Worm (Caenorhabditis elegans) whole organism, L3 larva: ENCODE results near the gene dhs-20.

Source experiments
- R02D3.7 ChIP-seq: fragments of 150-350 bp; optimal IDR thresholded peaks from 2 replicates; lab custom pipeline; 2014; ENCODE audit warnings: missing biosample characterization, missing genetic modification characterization
- ZK546.5 ChIP-seq: sonication (generic microtip); optimal IDR thresholded peaks from 2 replicates; lab custom pipeline; 2017; ENCODE audit warnings: missing biosample characterization, missing genetic modification characterization
- aly-2 ChIP-seq: fragments of 150-350 bp; optimal IDR thresholded peaks from 2 replicates; lab custom pipeline; 2014; ENCODE audit warnings: missing biosample characterization, missing genetic modification characterization
- ama-1 ChIP-seq: fragments of 150-350 bp; optimal IDR thresholded peaks from 2 replicates; lab custom pipeline; 2018
- daf-12 ChIP-seq: fragments of 150-350 bp; optimal IDR thresholded peaks from 2 replicates; lab custom pipeline; 2014; ENCODE audit warnings: missing biosample characterization, missing genetic modification reagents, missing genetic modification characterization
- egl-27 ChIP-seq: sonication (generic microtip); optimal IDR thresholded peaks from 4 replicates; lab custom pipeline; 2017; ENCODE audit warnings: missing biosample characterization, missing genetic modification reagents, missing genetic modification characterization
- egl-5 ChIP-seq: fragments of 150-350 bp; optimal IDR thresholded peaks from 2 replicates; lab custom pipeline; 2017; ENCODE audit warnings: missing biosample characterization, missing genetic modification reagents, missing genetic modification characterization, inconsistent platforms
- elt-1 ChIP-seq: fragments of 150-350 bp; optimal IDR thresholded peaks from 2 replicates; lab custom pipeline; 2014; ENCODE audit warnings: missing biosample characterization, missing genetic modification characterization
- elt-2 ChIP-seq: sonication (generic microtip); optimal IDR thresholded peaks from 2 replicates; lab custom pipeline; 2016; ENCODE audit warnings: missing genetic modification reagents, mild to moderate bottlenecking, missing genetic modification characterization, missing compliant biosample characterization
- elt-3 ChIP-seq, 3 experiments: fragments of 150-350 bp in 1 of 3; sonication (generic microtip) in 2 of 3; optimal IDR thresholded peaks; 2 replicates in 2 of 3; 4 replicates in 1 of 3; lab custom pipeline; 2014 to 2017; ENCODE audit warnings: missing biosample characterization in 3 of 3, missing genetic modification characterization in 3 of 3
- fkh-2 ChIP-seq: fragments of 150-350 bp; optimal IDR thresholded peaks from 2 replicates; lab custom pipeline; 2014; ENCODE audit warnings: missing biosample characterization, missing genetic modification reagents, missing genetic modification characterization
- hmg-11 ChIP-seq: sonication (generic microtip); optimal IDR thresholded peaks from 2 replicates; lab custom pipeline; 2016; ENCODE audit warnings: missing genetic modification characterization, missing compliant biosample characterization
- lin-15B ChIP-seq: fragments of 150-350 bp; optimal IDR thresholded peaks from 2 replicates; lab custom pipeline; 2014; ENCODE audit warnings: missing biosample characterization, missing genetic modification characterization
- lin-39 ChIP-seq: fragments of 150-350 bp; optimal IDR thresholded peaks from 2 replicates; lab custom pipeline; 2018; ENCODE audit warnings: missing biosample characterization, missing genetic modification reagents, missing genetic modification characterization
- lsy-12 ChIP-seq: sonication (generic microtip); optimal IDR thresholded peaks from 2 replicates; lab custom pipeline; 2016; ENCODE audit warnings: mild to moderate bottlenecking, missing genetic modification characterization, missing compliant biosample characterization
- mdl-1 ChIP-seq: fragments of 150-350 bp; optimal IDR thresholded peaks from 2 replicates; lab custom pipeline; 2014; ENCODE audit warnings: missing biosample characterization, missing genetic modification characterization
- nfya-1 ChIP-seq: sonication (generic microtip); optimal IDR thresholded peaks from 2 replicates; lab custom pipeline; 2017; ENCODE audit warnings: missing genetic modification characterization, mild to moderate bottlenecking, missing compliant biosample characterization, antibody characterized with exemption, moderate library complexity; ENCODE audit not compliant: insufficient read depth
- nhr-12 ChIP-seq: fragments of 150-350 bp; optimal IDR thresholded peaks from 2 replicates; lab custom pipeline; 2014; ENCODE audit warnings: missing biosample characterization, missing genetic modification characterization
- nhr-237 ChIP-seq: fragments of 150-350 bp; optimal IDR thresholded peaks from 2 replicates; lab custom pipeline; 2014; ENCODE audit warnings: missing biosample characterization, missing genetic modification characterization
- nhr-28 ChIP-seq: fragments of 150-350 bp; optimal IDR thresholded peaks from 2 replicates; lab custom pipeline; 2014; ENCODE audit warnings: missing biosample characterization, missing genetic modification characterization
- nhr-67 ChIP-seq: fragments of 150-350 bp; optimal IDR thresholded peaks from 2 replicates; lab custom pipeline; 2014; ENCODE audit warnings: missing biosample characterization, missing genetic modification characterization
- nhr-76 ChIP-seq: fragments of 150-350 bp; sonication (generic microtip); optimal IDR thresholded peaks from 5 replicates; lab custom pipeline; 2014; ENCODE audit warnings: missing biosample characterization, missing genetic modification characterization
- nhr-77 ChIP-seq: fragments of 150-350 bp; optimal IDR thresholded peaks from 2 replicates; lab custom pipeline; 2014; ENCODE audit warnings: missing biosample characterization, missing genetic modification characterization
- pha-4 ChIP-seq: fragments of 150-350 bp; optimal IDR thresholded peaks from 2 replicates; lab custom pipeline; 2014; ENCODE audit warnings: missing biosample characterization, missing genetic modification reagents, missing genetic modification characterization
- pqm-1 ChIP-seq: fragments of 150-350 bp; optimal IDR thresholded peaks from 2 replicates; lab custom pipeline; 2017; ENCODE audit warnings: missing biosample characterization, missing genetic modification characterization, inconsistent platforms
- sea-2 ChIP-seq: fragments of 150-350 bp; sonication (generic microtip); optimal IDR thresholded peaks from 4 replicates; lab custom pipeline; 2014; ENCODE audit warnings: missing biosample characterization, missing genetic modification reagents, missing genetic modification characterization
- skn-1 ChIP-seq: fragments of 150-350 bp; optimal IDR thresholded peaks from 2 replicates; lab custom pipeline; 2014; ENCODE audit warnings: missing biosample characterization, missing genetic modification characterization
- tbx-2 ChIP-seq: sonication (generic microtip); optimal IDR thresholded peaks from 2 replicates; lab custom pipeline; 2016; ENCODE audit warnings: mild to moderate bottlenecking, missing genetic modification characterization, missing compliant biosample characterization

The dhs-20 gene

ce11 chrV:11635587-11635986, 31.2 kb upstream of the dhs-20 start:
- TF ChIP-seq elt-1 (tag; lab: Kevin White, UChicago) (no peak), elt-3 (tag; optimal IDR thresholded peaks at IDR 0.05; lab: Kevin White, UChicago) (no peak), nfya-1 (no peak), lin-15B (tag; lab: Kevin White, UChicago) (no peak), egl-5 (tag; lab: Kevin White, UChicago) (no peak), nhr-28 (no peak), nhr-237 (no peak), hmg-11 (tag; lab: Kevin White, UChicago) (no peak), elt-2 (tag; lab: Kevin White, UChicago) (no peak)

- TF ChIP-seq hmg-11 (tag; lab: Kevin White, UChicago) (no peak), sea-2 (GFP tag; lab: Kevin White, UChicago) (no peak)
These were observed 26.8 kb upstream of the dhs-20 start for ce11 chrV:11631128-11631527.

ce11 chrV:11629222-11630026, 25.1 kb upstream of the dhs-20 start, which contains the start of gene F35B12.10:
Gene F35B12.10 (minus strand): TSS chrV:11629272.
- TF ChIP-seq elt-2 (tag; lab: Kevin White, UChicago) (peak; percentile 92), pqm-1 (peak; percentile 59), daf-12 (tag; lab: Kevin White, UChicago) (no peak)

- TF ChIP-seq elt-2 (tag; lab: Kevin White, UChicago) = peak; percentile 25
- TF ChIP-seq sea-2 (GFP tag; lab: Kevin White, UChicago) = no peak
- TF ChIP-seq tbx-2 (tag; lab: Kevin White, UChicago) = no peak
- TF ChIP-seq pha-4 = peak; percentile 15
- no peak for TF ChIP-seq nhr-76 (tag; lab: Kevin White, UChicago)
- no peak for TF ChIP-seq lsy-12 (tag; lab: Kevin White, UChicago)
- TF ChIP-seq fkh-2 = no peak
- TF ChIP-seq R02D3.7 (tag; lab: Kevin White, UChicago) = no peak
- TF ChIP-seq nhr-67 (tag; lab: Kevin White, UChicago) = no peak
- no peak for TF ChIP-seq nhr-28
- no peak for TF ChIP-seq ama-1
- no peak for TF ChIP-seq elt-1 (tag; lab: Kevin White, UChicago)
- TF ChIP-seq nfya-1 = no peak
- TF ChIP-seq, all 47 proteins: peak for 2
These were observed 23.5 kb upstream of the dhs-20 start for ce11 chrV:11627837-11628236.

ce11 chrV:11624954-11625353, 20.6 kb upstream of the dhs-20 start:
- TF ChIP-seq mdl-1 (no peak), fkh-2 (no peak), ama-1 (no peak)

- TF ChIP-seq nhr-77 (no peak), lin-39 (tag; lab: Kevin White, UChicago) (peak; percentile 25)
These were observed 16.9 kb upstream of the dhs-20 start for ce11 chrV:11621276-11621675.

ce11 chrV:11620081-11620480, 15.7 kb upstream of the dhs-20 start:
- TF ChIP-seq elt-1 (tag; lab: Kevin White, UChicago) (peak; percentile 14), egl-5 (tag; lab: Kevin White, UChicago) (peak; percentile 65), nhr-12 (no peak), aly-2 (tag; lab: Kevin White, UChicago) (no peak), ZK546.5 (no peak)
- TF ChIP-seq, all 47 proteins: peak for 2

- TF ChIP-seq lin-15B (tag; lab: Kevin White, UChicago) = no peak
- TF ChIP-seq egl-27 (tag; lab: Kevin White, UChicago) = no peak
- no peak for TF ChIP-seq skn-1 (tag; lab: Kevin White, UChicago)
These were observed 13.8 kb upstream of the dhs-20 start, which contains the start of gene glb-15 for ce11 chrV:11618173-11618572. Gene glb-15 (minus strand): TSS chrV:11618273.
